Worm (Caenorhabditis elegans) whole organism, young adult: ENCODE data around the gene D2007.2.

Experiments
- D2030.7 ChIP-seq: fragments of 200-800 bp; sonication (Bioruptor generic); IDR thresholded peaks from 2 replicates; pipeline ENCODE4 v1.3.6; 2022; ENCODE audit warnings: missing genetic modification reagents, missing genetic modification characterization, missing compliant biosample characterization
- F49E8.2 ChIP-seq: sonication (generic microtip); optimal IDR thresholded peaks from 3 replicates; lab custom pipeline; 2017; ENCODE audit warnings: missing genetic modification characterization, mild to moderate bottlenecking, missing compliant biosample characterization, antibody characterized with exemption, moderate library complexity; ENCODE audit not compliant: insufficient read depth
- F57C9.4 ChIP-seq: sonication (generic microtip); optimal IDR thresholded peaks from 2 replicates; lab custom pipeline; 2017; ENCODE audit warnings: mild to moderate bottlenecking, missing genetic modification characterization, missing compliant biosample characterization
- madf-10 ChIP-seq: sonication (generic microtip); optimal IDR thresholded peaks from 2 replicates; lab custom pipeline; 2016; ENCODE audit warnings: mild to moderate bottlenecking, missing genetic modification characterization, missing compliant biosample characterization
- snpc-4 ChIP-seq, 5 experiments: fragments of 150-350 bp in 1 of 5; sonication (generic microtip) in 4 of 5; optimal IDR thresholded peaks; 2 replicates each; lab custom pipeline; 2014 to 2018; ENCODE audit warnings: missing genetic modification characterization in 5 of 5, missing biosample characterization in 3 of 5, antibody characterized with exemption in 2 of 5, mild to moderate bottlenecking in 2 of 5, missing compliant biosample characterization in 2 of 5, missing genotype in 2 of 5, moderate library complexity in 2 of 5, missing genetic modification reagents in 1 of 5

- no peak for TF ChIP-seq snpc-4 (GFP tag; optimal IDR thresholded peaks at IDR 0.05; lab: Kevin White, UChicago)
- no peak for TF ChIP-seq snpc-4 (tag; optimal IDR thresholded peaks at IDR 0.05; lab: Kevin White, UChicago)
- no peak for TF ChIP-seq F57C9.4 (tag; lab: Kevin White, UChicago)
- TF ChIP-seq F49E8.2 (tag; lab: Kevin White, UChicago): no peak
- TF ChIP-seq D2030.7 (GFP tag; lab: Robert Waterston, UW): no peak
- no peak for TF ChIP-seq madf-10 (tag; lab: Kevin White, UChicago)
These were observed 41.7 kb downstream of the D2007.2 start, which contains the start of gene C50C3.19 for ce11 chrIII:8190505-8190904.
